Worm (Caenorhabditis elegans) whole organism, L2 larva: Measurements from ENCODE around the gene pstk-1.

Experiments used
- F13H6.1 ChIP-seq: sonication (generic microtip); optimal IDR thresholded peaks from 2 replicates; lab custom pipeline; 2016; ENCODE audit warnings: missing genetic modification characterization, missing compliant biosample characterization
- nhr-77 ChIP-seq: fragments of 150-350 bp; optimal IDR thresholded peaks from 2 replicates; lab custom pipeline; 2014; ENCODE audit warnings: missing biosample characterization, missing genetic modification characterization
- ztf-4 ChIP-seq: fragments of 150-350 bp; optimal IDR thresholded peaks from 2 replicates; lab custom pipeline; 2014; ENCODE audit warnings: missing biosample characterization, missing genetic modification characterization

- no peak for TF ChIP-seq F13H6.1
- no peak for TF ChIP-seq ztf-4 (tag; lab: Kevin White, UChicago)
- TF ChIP-seq nhr-77 (tag; lab: Kevin White, UChicago), result no peak
These were observed 39.9 kb upstream of the pstk-1 start, which contains the start of gene pie-1 for ce11 chrIII:12426558-12426957.
